Fruit fly (Drosophila melanogaster): ENCODE measurements around the gene CG13671.

DNA sequence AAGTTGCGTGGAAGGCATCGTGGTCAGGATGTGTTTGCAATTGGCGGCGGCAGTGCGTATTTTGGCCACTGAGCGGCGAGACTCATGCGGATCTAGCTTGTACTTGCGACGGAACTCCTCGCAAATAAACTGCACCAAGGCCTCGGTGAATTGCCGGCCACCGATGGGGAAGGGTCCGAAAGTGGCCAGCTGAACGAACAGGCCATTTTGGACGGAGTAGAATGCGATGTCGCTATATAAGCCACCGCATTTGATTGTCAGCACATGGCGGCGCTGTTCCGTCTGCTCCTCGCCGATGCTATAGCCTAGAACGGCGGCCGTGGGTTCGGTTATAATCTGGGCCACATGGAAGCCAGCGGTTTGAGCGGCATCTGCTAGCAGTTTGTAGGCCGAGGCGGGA lies 45.3 kb downstream of the CG13671 start:
- TF ChIP-seq lola (GFP tag; optimal IDR thresholded peaks at IDR 0.05) (no peak), Vsx2 (GFP tag; optimal IDR thresholded peaks at IDR 0.05; ENCODE audit: partially characterized antibody) (no peak), pan (optimal IDR thresholded peaks at IDR 0.05) (no peak), foxo (GFP tag; optimal IDR thresholded peaks at IDR 0.05) (no peak), Abd-B (GFP tag; optimal IDR thresholded peaks at IDR 0.05) (no peak), Hr83 (GFP tag; optimal IDR thresholded peaks at IDR 0.05; ENCODE audit: poor library complexity, severe bottlenecking) (no peak), brk (GFP tag; optimal IDR thresholded peaks at IDR 0.05) (no peak), h (GFP tag; optimal IDR thresholded peaks at IDR 0.05) (no peak), OdsH (GFP tag; optimal IDR thresholded peaks at IDR 0.05) (no peak), dmrt93B (GFP tag; optimal IDR thresholded peaks at IDR 0.05) (no peak)

Measured in whole organism, wandering third instar larva.